Worm (Caenorhabditis elegans) whole organism, midembryonic: ENCODE measurements around the gene dcaf-1.
"Not testable (repeated sequence)": the region's sequence is repeated elsewhere in the genome, so short reads cannot be mapped to it uniquely, and the experiment has no call there.

Source experiments
- T22C8.4 ChIP-seq: fragments of 200-800 bp; sonication (Bioruptor generic); IDR thresholded peaks from 2 replicates; pipeline ENCODE4 v1.3.6; 2022; ENCODE audit warnings: missing genetic modification characterization, missing compliant biosample characterization
- cog-1 ChIP-seq: sonication (generic microtip); optimal IDR thresholded peaks from 2 replicates; lab custom pipeline; 2016; ENCODE audit warnings: missing genetic modification characterization, missing compliant biosample characterization
- flt-1 ChIP-seq: fragments of 200-800 bp; sonication (Bioruptor generic); IDR thresholded peaks from 2 replicates; pipeline ENCODE4 v1.3.6; 2022; ENCODE audit warnings: missing genetic modification characterization, missing compliant biosample characterization
- klf-2 ChIP-seq: fragments of 200-800 bp; sonication (Bioruptor generic); conservative IDR thresholded peaks from 2 replicates; pipeline ENCODE4 v1.3.6; 2022; ENCODE audit warnings: missing genetic modification reagents, missing genetic modification characterization, missing compliant biosample characterization
- med-1 ChIP-seq: sonication (generic microtip); optimal IDR thresholded peaks from 2 replicates; lab custom pipeline; 2017; ENCODE audit warnings: missing genetic modification characterization, mild to moderate bottlenecking, missing compliant biosample characterization, antibody characterized with exemption, missing genetic modification reagents; ENCODE audit not compliant: insufficient read depth
- ref-1 ChIP-seq: fragments of 200-800 bp; sonication (Bioruptor generic); conservative IDR thresholded peaks from 2 replicates; pipeline ENCODE4 v1.3.6; 2022; ENCODE audit warnings: missing genetic modification reagents, missing genetic modification characterization, missing compliant biosample characterization
- tab-1 ChIP-seq: fragments of 200-800 bp; sonication (Bioruptor generic); IDR thresholded peaks from 2 replicates; pipeline ENCODE4 v1.3.6; 2022; ENCODE audit warnings: missing genetic modification characterization, missing compliant biosample characterization
- ztf-23 ChIP-seq: fragments of 200-800 bp; sonication (Bioruptor generic); IDR thresholded peaks from 2 replicates; pipeline ENCODE4 v1.3.6; 2022; ENCODE audit warnings: missing genetic modification reagents, missing genetic modification characterization, missing compliant biosample characterization
- ztf-29 ChIP-seq: fragments of 200-800 bp; sonication (Bioruptor generic); IDR thresholded peaks from 2 replicates; pipeline ENCODE4 v1.3.6; 2022; ENCODE audit warnings: missing genetic modification reagents, missing genetic modification characterization, missing compliant biosample characterization

dcaf-1 gene

ce11 chrIV:9688715-9689114, 17.8 kb downstream of the dcaf-1 start, which contains the start of gene msp-76:
msp-76 (plus strand) TSS chrIV:9689015.
- not testable (repeated sequence) for TF ChIP-seq cog-1; tab-1 (GFP tag; lab: Robert Waterston, UW); med-1

ce11 chrIV:9683433-9683832, 23.1 kb downstream of the dcaf-1 start, which contains the start of the genes htas-1 and ZK1251.3:
htas-1 (minus strand) TSS chrIV:9683533.
ZK1251.3 (plus strand) TSS chrIV:9683658.
- no peak for TF ChIP-seq cog-1
- TF ChIP-seq ztf-29 (GFP tag; lab: Robert Waterston, UW), result no peak
- no peak for TF ChIP-seq flt-1 (GFP tag; lab: Robert Waterston, UW)
- TF ChIP-seq klf-2 (GFP tag; lab: Robert Waterston, UW), result no peak
- TF ChIP-seq tab-1 (GFP tag; lab: Robert Waterston, UW), result no peak
- no peak for TF ChIP-seq T22C8.4 (GFP tag; lab: Robert Waterston, UW)
- TF ChIP-seq med-1, result no peak
- no peak for TF ChIP-seq ref-1
- TF ChIP-seq ztf-23, result no peak

- TF ChIP-seq ztf-23 (no peak), tab-1 (GFP tag; lab: Robert Waterston, UW) (no peak), med-1 (no peak), T22C8.4 (GFP tag; lab: Robert Waterston, UW) (no peak), ztf-29 (GFP tag; lab: Robert Waterston, UW) (no peak), klf-2 (GFP tag; lab: Robert Waterston, UW) (no peak), flt-1 (GFP tag; lab: Robert Waterston, UW) (no peak), ref-1 (no peak), cog-1 (no peak)
These were observed 24.0 kb downstream of the dcaf-1 start, which contains the start of gene ins-7 for ce11 chrIV:9682514-9682913. ins-7 (minus strand) TSS chrIV:9682845.

ce11 chrIV:9680841-9681240, 25.7 kb downstream of the dcaf-1 start, which contains the start of gene ins-8:
ins-8 (minus strand) TSS chrIV:9680941.
- no peak for TF ChIP-seq tab-1 (GFP tag; lab: Robert Waterston, UW)
- TF ChIP-seq cog-1, result no peak
- TF ChIP-seq ztf-23, result no peak
- no peak for TF ChIP-seq med-1

ce11 chrIV:9679296-9679695, 27.2 kb downstream of the dcaf-1 start:
- TF ChIP-seq ztf-23 (no peak), flt-1 (GFP tag; lab: Robert Waterston, UW) (no peak), klf-2 (GFP tag; lab: Robert Waterston, UW) (no peak), T22C8.4 (GFP tag; lab: Robert Waterston, UW) (no peak), cog-1 (no peak), ztf-29 (GFP tag; lab: Robert Waterston, UW) (no peak), med-1 (no peak), ref-1 (no peak), tab-1 (GFP tag; lab: Robert Waterston, UW) (no peak)

ce11 chrIV:9678007-9678406, 28.5 kb downstream of the dcaf-1 start:
- TF ChIP-seq ref-1 (no peak), ztf-29 (GFP tag; lab: Robert Waterston, UW) (no peak), ztf-23 (no peak), cog-1 (no peak), flt-1 (GFP tag; lab: Robert Waterston, UW) (no peak), klf-2 (GFP tag; lab: Robert Waterston, UW) (no peak), med-1 (no peak), tab-1 (GFP tag; lab: Robert Waterston, UW) (no peak), T22C8.4 (GFP tag; lab: Robert Waterston, UW) (no peak)

ce11 chrIV:9677226-9677992, 29.1 kb downstream of the dcaf-1 start:
- TF ChIP-seq med-1 (no peak), klf-2 (GFP tag; lab: Robert Waterston, UW) (no peak), ztf-29 (GFP tag; lab: Robert Waterston, UW) (no peak), ref-1 (no peak), flt-1 (GFP tag; lab: Robert Waterston, UW) (no peak), tab-1 (GFP tag; lab: Robert Waterston, UW) (no peak), ztf-23 (no peak), T22C8.4 (GFP tag; lab: Robert Waterston, UW) (no peak), cog-1 (no peak)

- TF ChIP-seq ztf-29 (GFP tag; lab: Robert Waterston, UW) (no peak), med-1 (no peak), ref-1 (no peak), T22C8.4 (GFP tag; lab: Robert Waterston, UW) (no peak), klf-2 (GFP tag; lab: Robert Waterston, UW) (no peak), flt-1 (GFP tag; lab: Robert Waterston, UW) (no peak), ztf-23 (no peak), cog-1 (no peak), tab-1 (GFP tag; lab: Robert Waterston, UW) (no peak)
These were observed 30.0 kb downstream of the dcaf-1 start for ce11 chrIV:9676535-9676934.

ce11 chrIV:9675572-9675971, 31.0 kb downstream of the dcaf-1 start, which contains the start of gene nhr-34:
nhr-34 (minus strand) TSS chrIV:9675672.
- no peak for TF ChIP-seq tab-1 (GFP tag; lab: Robert Waterston, UW)
- no peak for TF ChIP-seq flt-1 (GFP tag; lab: Robert Waterston, UW)
- no peak for TF ChIP-seq cog-1
- no peak for TF ChIP-seq med-1
- no peak for TF ChIP-seq ref-1
- TF ChIP-seq klf-2 (GFP tag; lab: Robert Waterston, UW), result no peak
- no peak for TF ChIP-seq ztf-29 (GFP tag; lab: Robert Waterston, UW)
- no peak for TF ChIP-seq ztf-23
- TF ChIP-seq T22C8.4 (GFP tag; lab: Robert Waterston, UW), result no peak

- TF ChIP-seq klf-2 (GFP tag; lab: Robert Waterston, UW) (no peak), tab-1 (GFP tag; lab: Robert Waterston, UW) (no peak), ref-1 (no peak), cog-1 (no peak), ztf-23 (no peak), med-1 (no peak), flt-1 (GFP tag; lab: Robert Waterston, UW) (no peak), T22C8.4 (GFP tag; lab: Robert Waterston, UW) (no peak), ztf-29 (GFP tag; lab: Robert Waterston, UW) (no peak)
These were observed 32.7 kb downstream of the dcaf-1 start for ce11 chrIV:9673683-9674336.
